Worm (Caenorhabditis elegans): Measurements from ENCODE around the gene mec-4.

DNA sequence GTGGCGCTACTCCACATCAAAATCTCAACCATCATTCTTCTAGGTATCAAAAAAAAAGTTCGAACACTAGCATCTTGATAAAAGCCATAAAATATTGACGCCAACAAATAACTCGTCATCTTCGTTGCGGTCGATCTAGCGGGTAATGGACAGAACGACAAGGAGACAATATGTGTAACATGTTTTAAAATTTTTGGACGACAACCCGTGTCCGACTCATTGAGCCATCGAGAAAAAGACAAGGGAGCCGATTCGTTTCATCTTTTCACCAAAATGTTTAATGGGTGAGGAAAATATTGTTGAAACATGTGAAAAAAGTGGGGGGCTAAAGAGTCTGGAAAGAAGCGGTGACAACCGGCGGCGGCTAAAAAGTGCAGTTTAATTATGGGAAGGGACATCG is 14.6 kb upstream of the mec-4 start:
- no peak for TF ChIP-seq ref-1 (GFP tag; conservative IDR thresholded peaks at IDR 0.05)
- no peak for TF ChIP-seq tab-1 (GFP tag; IDR thresholded peaks at IDR 0.05)
- TF ChIP-seq flt-1 (GFP tag; IDR thresholded peaks at IDR 0.05), result no peak
- TF ChIP-seq med-1 (GFP tag; optimal IDR thresholded peaks at IDR 0.05; ENCODE audit: insufficient read depth), result no peak
- no peak for TF ChIP-seq ztf-23 (GFP tag; IDR thresholded peaks at IDR 0.05)

All from whole organism, midembryonic.